Fruit fly (Drosophila melanogaster) Kc167 (cell line): ENCODE results near the gene Tep3.

ENCODE experiments used
- Myc ChIP-seq: fragments of >200 bp; optimal IDR thresholded peaks from 2 replicates; lab custom pipeline; 2017; ENCODE audit warnings: missing external identifiers
- Sin3A ChIP-seq: fragments of >200 bp; optimal IDR thresholded peaks from 2 replicates; lab custom pipeline; 2018; ENCODE audit warnings: missing external identifiers
- h ChIP-seq: fragments of >200 bp; optimal IDR thresholded peaks from 3 replicates; lab custom pipeline; 2018; ENCODE audit warnings: missing external identifiers
- insv ChIP-seq: fragments of >200 bp; optimal IDR thresholded peaks from 3 replicates; lab custom pipeline; 2018; ENCODE audit warnings: missing external identifiers
- psq ChIP-seq: fragments of >200 bp; optimal IDR thresholded peaks from 2 replicates; lab custom pipeline; 2017; ENCODE audit warnings: missing external identifiers
- ttk ChIP-seq: sonication (Bioruptor generic); optimal IDR thresholded peaks from 2 replicates; lab custom pipeline; 2017; ENCODE audit warnings: missing external identifiers

dm6 chr2L:7726268-7726997, 23.8 kb downstream of the Tep3 start, which contains the start of gene CG13795:
- no peak for TF ChIP-seq psq (lab: Kevin White, UChicago)
- TF ChIP-seq Myc, result no peak
- no peak for TF ChIP-seq h
- TF ChIP-seq insv, result no peak
- no peak for TF ChIP-seq ttk (lab: Kevin White, UChicago)
- no peak for TF ChIP-seq Sin3A (lab: Kevin White, UChicago)
